Worm (Caenorhabditis elegans) whole organism, L2 larva: ENCODE measurements around the gene appg-2.

Experiments used
- fos-1 ChIP-seq: fragments of 150-350 bp; optimal IDR thresholded peaks from 2 replicates; lab custom pipeline; 2014; ENCODE audit warnings: missing biosample characterization, missing genetic modification characterization
- snpc-4 ChIP-seq: fragments of 150-350 bp; optimal IDR thresholded peaks from 2 replicates; lab custom pipeline; 2014; ENCODE audit warnings: missing biosample characterization, missing genetic modification characterization

DNA sequence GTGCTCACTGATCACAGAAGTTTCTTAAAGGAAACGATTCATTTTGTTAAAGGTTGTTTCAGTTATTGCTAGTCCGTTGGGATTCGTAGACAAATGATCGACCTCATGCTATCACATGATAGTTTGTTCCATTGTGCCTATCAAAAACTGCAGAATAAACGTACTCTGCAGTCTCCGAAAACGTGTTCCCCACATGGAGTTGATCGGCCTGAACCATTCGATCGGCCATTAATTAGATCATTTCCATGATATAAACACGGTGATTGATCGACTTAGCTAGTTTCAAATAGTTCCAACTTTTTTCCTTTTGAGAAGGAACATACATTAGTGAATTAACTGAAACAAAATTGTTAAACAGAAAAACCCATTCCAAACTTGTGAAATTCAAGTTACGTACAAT lies 21.8 kb downstream of the appg-2 start:
- TF ChIP-seq snpc-4 (tag; lab: Kevin White, UChicago) (no peak), fos-1 (tag; lab: Kevin White, UChicago) (no peak)
